Worm (Caenorhabditis elegans) whole organism, young adult: ENCODE measurements around the gene F56H9.8.

Source experiments
- B0019.2 ChIP-seq: fragments of 200-800 bp; sonication (Bioruptor generic); conservative IDR thresholded peaks from 2 replicates; pipeline ENCODE4 v1.3.6; 2022; ENCODE audit warnings: missing genetic modification reagents, missing genetic modification characterization, missing compliant biosample characterization
- B0261.1 ChIP-seq: sonication (generic microtip); optimal IDR thresholded peaks from 2 replicates; lab custom pipeline; 2016; ENCODE audit warnings: mild to moderate bottlenecking, missing genetic modification characterization, moderate library complexity, missing compliant biosample characterization
- F10E7.11 ChIP-seq: sonication (generic microtip); optimal IDR thresholded peaks from 2 replicates; lab custom pipeline; 2017; ENCODE audit warnings: mild to moderate bottlenecking, missing genetic modification characterization, moderate library complexity, missing compliant biosample characterization
- K12H6.12 ChIP-seq: fragments of 200-800 bp; sonication (Bioruptor generic); optimal IDR thresholded peaks from 2 replicates; lab custom pipeline; 2018; ENCODE audit warnings: mild to moderate bottlenecking, missing genetic modification characterization, missing compliant biosample characterization
- Y53G8AR.9 ChIP-seq: fragments of 200-800 bp; sonication (Bioruptor generic); conservative IDR thresholded peaks from 2 replicates; pipeline ENCODE4 v1.3.6; 2022; ENCODE audit warnings: missing genetic modification reagents, missing genetic modification characterization, missing compliant biosample characterization
- ZK185.1 ChIP-seq: sonication (generic microtip); optimal IDR thresholded peaks from 2 replicates; lab custom pipeline; 2016; ENCODE audit warnings: mild to moderate bottlenecking, missing genetic modification characterization, missing compliant biosample characterization; ENCODE audit not compliant: poor library complexity, severe bottlenecking
- ama-1 ChIP-seq, 3 experiments: fragments of 150-350 bp in 1 of 3; sonication (generic microtip) in 2 of 3; optimal IDR thresholded peaks; 2 replicates each; lab custom pipeline; 2014 to 2018; ENCODE audit warnings: missing biosample characterization in 2 of 3, missing genetic modification characterization in 2 of 3, missing genetic modification reagents in 2 of 3
- atf-7 ChIP-seq: sonication (generic microtip); optimal IDR thresholded peaks from 2 replicates; lab custom pipeline; 2017; ENCODE audit warnings: mild to moderate bottlenecking, missing genetic modification characterization, missing compliant biosample characterization
- athp-1 ChIP-seq: sonication (generic microtip); optimal IDR thresholded peaks from 2 replicates; lab custom pipeline; 2017; ENCODE audit warnings: mild to moderate bottlenecking, missing genetic modification characterization, missing compliant biosample characterization
- attf-3 ChIP-seq: fragments of 200-800 bp; sonication (Bioruptor generic); conservative IDR thresholded peaks from 2 replicates; pipeline ENCODE4 v1.3.6; 2022; ENCODE audit warnings: missing genetic modification reagents, missing genetic modification characterization, missing compliant biosample characterization
- attf-5 ChIP-seq: fragments of 200-800 bp; sonication (Bioruptor generic); optimal IDR thresholded peaks from 2 replicates; lab custom pipeline; 2018; ENCODE audit warnings: mild to moderate bottlenecking, missing genetic modification characterization, missing compliant biosample characterization
- ccch-3 ChIP-seq: fragments of 200-800 bp; sonication (Bioruptor generic); optimal IDR thresholded peaks from 2 replicates; lab custom pipeline; 2018; ENCODE audit warnings: mild to moderate bottlenecking, missing genetic modification characterization, missing compliant biosample characterization
- ceh-40 ChIP-seq: fragments of 200-800 bp; sonication (Bioruptor generic); IDR thresholded peaks from 2 replicates; pipeline ENCODE4 v1.3.6; 2022; ENCODE audit warnings: missing genetic modification characterization, missing compliant biosample characterization
- dpff-1 ChIP-seq: sonication (generic microtip); optimal IDR thresholded peaks from 2 replicates; lab custom pipeline; 2017; ENCODE audit warnings: mild to moderate bottlenecking, missing genetic modification characterization, missing compliant biosample characterization
- dpl-1 ChIP-seq: fragments of 150-350 bp; optimal IDR thresholded peaks from 2 replicates; lab custom pipeline; 2014; ENCODE audit warnings: missing biosample characterization, missing genetic modification reagents, missing genetic modification characterization
- him-1 ChIP-seq: sonication (generic microtip); optimal IDR thresholded peaks from 2 replicates; lab custom pipeline; 2016; ENCODE audit warnings: missing genotype, missing genetic modification reagents, missing genetic modification characterization, missing compliant biosample characterization
- hlh-12 ChIP-seq: sonication (generic microtip); optimal IDR thresholded peaks from 2 replicates; lab custom pipeline; 2016; ENCODE audit warnings: missing genetic modification characterization, missing compliant biosample characterization
- hmg-1.2 ChIP-seq: fragments of 200-800 bp; sonication (Bioruptor generic); IDR thresholded peaks from 2 replicates; pipeline ENCODE4 v1.3.6; 2022; ENCODE audit warnings: missing genetic modification reagents, missing genetic modification characterization, missing compliant biosample characterization
- hmg-20 ChIP-seq: fragments of 200-800 bp; sonication (Bioruptor generic); IDR thresholded peaks from 2 replicates; pipeline ENCODE4 v1.3.6; 2022; ENCODE audit warnings: missing genetic modification reagents, missing genetic modification characterization, missing compliant biosample characterization
- hrde-1 ChIP-seq: sonication (generic microtip); optimal IDR thresholded peaks from 2 replicates; lab custom pipeline; 2016; ENCODE audit warnings: missing genetic modification characterization, mild to moderate bottlenecking, missing compliant biosample characterization, moderate library complexity, missing genotype, missing genetic modification reagents, borderline replicate concordance
- hsf-1 ChIP-seq: fragments of 200-800 bp; sonication (Bioruptor generic); IDR thresholded peaks from 2 replicates; pipeline ENCODE4 v1.3.6; 2022; ENCODE audit warnings: missing genetic modification reagents, missing genetic modification characterization, missing compliant biosample characterization
- lin-35 ChIP-seq, 3 experiments: fragments of 150-350 bp in 2 of 3; sonication (generic microtip) in 1 of 3; optimal IDR thresholded peaks; 2 replicates each; lab custom pipeline; 2014 to 2018; ENCODE audit warnings: missing biosample characterization in 3 of 3, missing genetic modification characterization in 3 of 3, missing genetic modification reagents in 3 of 3
- lsl-1 ChIP-seq: fragments of 200-800 bp; sonication (Bioruptor generic); optimal IDR thresholded peaks from 2 replicates; lab custom pipeline; 2018; ENCODE audit warnings: mild to moderate bottlenecking, missing genetic modification characterization, moderate library complexity, missing compliant biosample characterization
- madf-3 ChIP-seq: fragments of 200-800 bp; sonication (Bioruptor generic); IDR thresholded peaks from 2 replicates; pipeline ENCODE4 v1.3.6; 2022; ENCODE audit warnings: missing genetic modification reagents, missing genetic modification characterization, missing compliant biosample characterization
- madf-8 ChIP-seq: fragments of 200-800 bp; sonication (Bioruptor generic); conservative IDR thresholded peaks from 2 replicates; pipeline ENCODE4 v1.3.6; 2022; ENCODE audit warnings: missing genetic modification reagents, missing genetic modification characterization, missing compliant biosample characterization
- mcd-1 ChIP-seq: fragments of 200-800 bp; sonication (Bioruptor generic); IDR thresholded peaks from 2 replicates; pipeline ENCODE4 v1.3.6; 2022; ENCODE audit warnings: missing genetic modification reagents, missing genetic modification characterization, missing compliant biosample characterization
- mxl-1 ChIP-seq: sonication (generic microtip); optimal IDR thresholded peaks from 2 replicates; lab custom pipeline; 2016; ENCODE audit warnings: missing genetic modification characterization, missing compliant biosample characterization
- nfya-2 ChIP-seq: fragments of 200-800 bp; sonication (Bioruptor generic); IDR thresholded peaks from 2 replicates; pipeline ENCODE4 v1.3.6; 2022; ENCODE audit warnings: missing genetic modification reagents, missing genetic modification characterization, missing compliant biosample characterization
- nhr-80 ChIP-seq: sonication (generic microtip); optimal IDR thresholded peaks from 2 replicates; lab custom pipeline; 2016; ENCODE audit warnings: missing genetic modification characterization, missing compliant biosample characterization
- nhr-90 ChIP-seq: sonication (generic microtip); optimal IDR thresholded peaks from 2 replicates; lab custom pipeline; 2016; ENCODE audit warnings: missing genotype, mild to moderate bottlenecking, missing genetic modification characterization, missing compliant biosample characterization
- rcor-1 ChIP-seq: fragments of 200-800 bp; sonication (Bioruptor generic); IDR thresholded peaks from 2 replicates; pipeline ENCODE4 v1.3.6; 2022; ENCODE audit warnings: missing genetic modification reagents, missing genetic modification characterization, missing compliant biosample characterization
- rec-8 ChIP-seq, 2 experiments: sonication (generic microtip); optimal IDR thresholded peaks; 2 replicates each; lab custom pipeline; 2016; ENCODE audit warnings: mild to moderate bottlenecking in 2 of 2, missing genetic modification characterization in 2 of 2, missing genetic modification reagents in 2 of 2, missing genotype in 2 of 2, missing biosample characterization in 1 of 2, missing compliant biosample characterization in 1 of 2, moderate library complexity in 1 of 2
- repo-1 ChIP-seq: sonication (generic microtip); optimal IDR thresholded peaks from 2 replicates; lab custom pipeline; 2017; ENCODE audit warnings: mild to moderate bottlenecking, missing genetic modification characterization, missing compliant biosample characterization
- rpc-1 ChIP-seq, 2 experiments: fragments of 150-350 bp in 1 of 2; sonication (generic microtip) in 1 of 2; optimal IDR thresholded peaks; 2 replicates each; lab custom pipeline; 2014 to 2018; ENCODE audit warnings: missing biosample characterization in 1 of 2, missing genetic modification characterization in 1 of 2, missing genetic modification reagents in 1 of 2, missing genotype in 1 of 2
- snpc-1.3 ChIP-seq: sonication (generic microtip); optimal IDR thresholded peaks from 2 replicates; lab custom pipeline; 2017; ENCODE audit warnings: missing genetic modification characterization, mild to moderate bottlenecking, missing compliant biosample characterization, antibody characterized with exemption, moderate library complexity, missing genotype, missing genetic modification reagents; ENCODE audit not compliant: insufficient read depth
- snpc-4 ChIP-seq, 5 experiments: fragments of 150-350 bp in 1 of 5; sonication (generic microtip) in 4 of 5; optimal IDR thresholded peaks; 2 replicates each; lab custom pipeline; 2014 to 2018; ENCODE audit warnings: missing genetic modification characterization in 5 of 5, missing biosample characterization in 3 of 5, antibody characterized with exemption in 2 of 5, mild to moderate bottlenecking in 2 of 5, missing compliant biosample characterization in 2 of 5, missing genotype in 2 of 5, moderate library complexity in 2 of 5, missing genetic modification reagents in 1 of 5
- sptf-2 ChIP-seq: fragments of 200-800 bp; sonication (Bioruptor generic); optimal IDR thresholded peaks from 2 replicates; lab custom pipeline; 2018; ENCODE audit warnings: mild to moderate bottlenecking, missing genetic modification characterization, missing compliant biosample characterization
- tlf-1 ChIP-seq: fragments of 200-800 bp; sonication (Bioruptor generic); optimal IDR thresholded peaks from 2 replicates; lab custom pipeline; 2018; ENCODE audit warnings: mild to moderate bottlenecking, missing genetic modification characterization, missing compliant biosample characterization
- unc-62 ChIP-seq: fragments of 150-350 bp; optimal IDR thresholded peaks from 2 replicates; lab custom pipeline; 2014; ENCODE audit warnings: missing biosample characterization, missing genetic modification reagents, missing genetic modification characterization
- xnd-1 ChIP-seq: sonication (generic microtip); optimal IDR thresholded peaks from 2 replicates; lab custom pipeline; 2016; ENCODE audit warnings: missing genotype, missing genetic modification reagents, missing genetic modification characterization, missing compliant biosample characterization
- zim-3 ChIP-seq: sonication (generic microtip); optimal IDR thresholded peaks from 2 replicates; lab custom pipeline; 2017; ENCODE audit warnings: mild to moderate bottlenecking, missing genetic modification characterization, moderate library complexity, missing compliant biosample characterization
- ztf-6 ChIP-seq: fragments of 200-800 bp; sonication (Bioruptor generic); IDR thresholded peaks from 2 replicates; pipeline ENCODE4 v1.3.6; 2022; ENCODE audit warnings: missing genetic modification reagents, missing genetic modification characterization, missing compliant biosample characterization

Gene F56H9.8

ce11 chrV:12649636-12650035, 5.0 kb downstream of the F56H9.8 start, which contains the start of gene lin-25:
Gene lin-25 (plus strand): TSS chrV:12649925.
- TF ChIP-seq athp-1 (tag; lab: Kevin White, UChicago) (no peak), ZK185.1 (tag; lab: Kevin White, UChicago) (peak; percentile 23), nhr-80 (tag; lab: Kevin White, UChicago) (peak; percentile 53)

- no peak for TF ChIP-seq B0019.2
- no peak for TF ChIP-seq ccch-3 (GFP tag; lab: Kevin White, UChicago)
- no peak for TF ChIP-seq ama-1 (optimal IDR thresholded peaks at IDR 0.05; lab: Kevin White, UChicago)
- TF ChIP-seq ama-1 (GFP tag; optimal IDR thresholded peaks at IDR 0.05; lab: Kevin White, UChicago) = no peak
- no peak for TF ChIP-seq hmg-20 (GFP tag; lab: Robert Waterston, UW)
- TF ChIP-seq sptf-2 (GFP tag; lab: Kevin White, UChicago) = no peak
- no peak for TF ChIP-seq atf-7 (tag; lab: Kevin White, UChicago)
- TF ChIP-seq unc-62 (GFP tag; lab: Kevin White, UChicago) = no peak
- no peak for TF ChIP-seq snpc-1.3 (tag; lab: Kevin White, UChicago)
- TF ChIP-seq repo-1 = no peak
- no peak for TF ChIP-seq ztf-6
- TF ChIP-seq nhr-90 (tag; lab: Kevin White, UChicago) = no peak
- TF ChIP-seq mxl-1 = no peak
- no peak for TF ChIP-seq rpc-1 (optimal IDR thresholded peaks at IDR 0.05; lab: Kevin White, UChicago)
- no peak for TF ChIP-seq rpc-1 (tag; optimal IDR thresholded peaks at IDR 0.05; lab: Kevin White, UChicago)
- no peak for TF ChIP-seq hlh-12 (tag; lab: Kevin White, UChicago)
- TF ChIP-seq F10E7.11 (tag; lab: Kevin White, UChicago) = no peak
These were observed 13.5 kb downstream of the F56H9.8 start, which contains the start of gene W05B10.6 for ce11 chrV:12658142-12658541. Gene W05B10.6 (minus strand): TSS chrV:12658242.

- TF ChIP-seq rcor-1 (GFP tag; lab: Robert Waterston, UW) (peak; percentile 71), lin-35 (GFP tag; optimal IDR thresholded peaks at IDR 0.05; lab: Kevin White, UChicago) (peak in 1 of 3 experiments; percentile 19), dpff-1 (no peak), Y53G8AR.9 (GFP tag; lab: Robert Waterston, UW) (peak; percentile 84), B0019.2 (no peak), nfya-2 (GFP tag; lab: Robert Waterston, UW) (no peak), B0261.1 (peak; percentile 7), nhr-80 (tag; lab: Kevin White, UChicago) (peak; percentile 53), zim-3 (no peak), nhr-90 (tag; lab: Kevin White, UChicago) (peak; percentile 39), mcd-1 (GFP tag; lab: Robert Waterston, UW) (peak; percentile 64), xnd-1 (tag; lab: Kevin White, UChicago) (no peak), lsl-1 (GFP tag; lab: Kevin White, UChicago) (peak; percentile 52), dpl-1 (GFP tag; lab: Kevin White, UChicago) (no peak), madf-8 (GFP tag; lab: Robert Waterston, UW) (no peak), K12H6.12 (tag; lab: Kevin White, UChicago) (peak; percentile 5), mxl-1 (no peak), hmg-20 (GFP tag; lab: Robert Waterston, UW) (0 out of 2 replicates have a peak, but pooled peaks have one; percentile 10), hmg-1.2 (GFP tag; lab: Robert Waterston, UW) (peak; percentile 67), attf-3 (GFP tag; lab: Robert Waterston, UW) (peak; percentile 68), atf-7 (tag; lab: Kevin White, UChicago) (peak; percentile 65), ceh-40 (GFP tag; lab: Robert Waterston, UW) (no peak), tlf-1 (GFP tag; lab: Kevin White, UChicago) (peak; percentile 59), attf-5 (GFP tag; lab: Kevin White, UChicago) (peak; percentile 80), hrde-1 (peak; percentile 32), madf-3 (GFP tag; lab: Robert Waterston, UW) (peak; percentile 83), athp-1 (tag; lab: Kevin White, UChicago) (peak; percentile 32), him-1 (tag; lab: Kevin White, UChicago) (peak; percentile 31), rec-8 (tag; optimal IDR thresholded peaks at IDR 0.05; lab: Kevin White, UChicago) (no peak), snpc-4 (GFP tag; optimal IDR thresholded peaks at IDR 0.05; lab: Kevin White, UChicago) (peak; percentile 7), snpc-4 (tag; optimal IDR thresholded peaks at IDR 0.05; lab: Kevin White, UChicago) (peak in 3 of 4 experiments; percentile 43 to 60 (median 52)), hsf-1 (GFP tag; lab: Robert Waterston, UW) (peak; percentile 60; the same call in 1 of the 2 replicates)
These were observed 14.8 kb downstream of the F56H9.8 start, which contains the start of gene ccch-3 for ce11 chrV:12659426-12659825. Gene ccch-3 (minus strand): TSS chrV:12659687.
